Fruit fly (Drosophila melanogaster) whole organism, embryonic: Measurements from ENCODE around the gene Rpt4.

Experiments used
- Abd-B ChIP-seq: fragments of 200-800 bp; sonication (Bioruptor generic); optimal IDR thresholded peaks from 2 replicates; lab custom pipeline; 2018; ENCODE audit warnings: missing biosample characterization, mild to moderate bottlenecking, missing genetic modification characterization, moderate library complexity
- Ada2b ChIP-seq: fragments of 200-800 bp; sonication (Bioruptor generic); IDR thresholded peaks from 2 replicates; pipeline ENCODE4 v1.3.6; 2022; ENCODE audit warnings: missing biosample characterization, missing genetic modification characterization
- Aef1 ChIP-seq: fragments of 200-800 bp; sonication (Bioruptor generic); IDR thresholded peaks from 3 replicates; pipeline ENCODE4 v1.3.6; 2022; ENCODE audit warnings: missing biosample characterization, missing genetic modification characterization
- Antp ChIP-seq: fragments of 200-800 bp; sonication (Bioruptor generic); optimal IDR thresholded peaks from 3 replicates; lab custom pipeline; 2016; ENCODE audit warnings: missing biosample characterization, missing genetic modification characterization
- BEAF-32 ChIP-seq: fragments of 200-800 bp; sonication (Bioruptor generic); optimal IDR thresholded peaks from 3 replicates; lab custom pipeline; 2017; ENCODE audit warnings: missing biosample characterization, missing genetic modification characterization, mild to moderate bottlenecking, moderate library complexity, missing genetic modification reagents
- Bgb ChIP-seq: fragments of 200-800 bp; sonication (Bioruptor generic); IDR thresholded peaks from 2 replicates; pipeline ENCODE4 v1.3.6; 2022; ENCODE audit warnings: missing biosample characterization, missing genetic modification characterization; ENCODE audit not compliant: partially characterized antibody
- Bteb2 ChIP-seq: fragments of 200-800 bp; sonication (Bioruptor generic); optimal IDR thresholded peaks from 2 replicates; lab custom pipeline; 2016; ENCODE audit warnings: missing biosample characterization, missing genetic modification characterization
- CG10366 ChIP-seq: fragments of 200-800 bp; sonication (Bioruptor generic); IDR thresholded peaks from 2 replicates; pipeline ENCODE4 v1.3.6; 2022; ENCODE audit warnings: missing biosample characterization, missing genetic modification characterization
- CG11695 ChIP-seq: fragments of 200-800 bp; sonication (Bioruptor generic); IDR thresholded peaks from 3 replicates; pipeline ENCODE4 v1.3.6; 2022; ENCODE audit warnings: missing biosample characterization, missing genetic modification characterization
- CG15073 ChIP-seq: fragments of 200-800 bp; sonication (Bioruptor generic); optimal IDR thresholded peaks from 2 replicates; lab custom pipeline; 2016; ENCODE audit warnings: missing biosample characterization, missing genetic modification characterization
- CG16813 ChIP-seq: fragments of 200-800 bp; sonication (Bioruptor generic); IDR thresholded peaks from 3 replicates; pipeline ENCODE4 v1.3.6; 2022; ENCODE audit warnings: missing biosample characterization, missing genetic modification characterization; ENCODE audit not compliant: partially characterized antibody
- CG17359 ChIP-seq: fragments of 200-800 bp; sonication (Bioruptor generic); optimal IDR thresholded peaks from 3 replicates; lab custom pipeline; 2018; ENCODE audit warnings: missing biosample characterization, mild to moderate bottlenecking, missing genetic modification characterization, moderate library complexity
- CG2202 ChIP-seq: fragments of 200-800 bp; sonication (Bioruptor generic); optimal IDR thresholded peaks from 2 replicates; lab custom pipeline; 2018; ENCODE audit warnings: missing biosample characterization, mild to moderate bottlenecking, missing genetic modification characterization
- CG30431 ChIP-seq: fragments of 200-800 bp; sonication (Bioruptor generic); optimal IDR thresholded peaks from 2 replicates; lab custom pipeline; 2017; ENCODE audit warnings: missing biosample characterization, missing genetic modification characterization
- CG3281 ChIP-seq: fragments of 200-800 bp; sonication (Bioruptor generic); optimal IDR thresholded peaks from 3 replicates; lab custom pipeline; 2017; ENCODE audit warnings: missing biosample characterization, mild to moderate bottlenecking, missing genetic modification characterization
- CG4282 ChIP-seq: fragments of 200-800 bp; sonication (Bioruptor generic); optimal IDR thresholded peaks from 2 replicates; lab custom pipeline; 2016; ENCODE audit warnings: missing biosample characterization, missing genetic modification characterization
- CG4328 ChIP-seq: fragments of 200-800 bp; sonication (Bioruptor generic); optimal IDR thresholded peaks from 3 replicates; lab custom pipeline; 2017; ENCODE audit warnings: missing biosample characterization, missing genetic modification reagents, missing genetic modification characterization
- CG6254 ChIP-seq: fragments of 200-800 bp; sonication (Bioruptor generic); optimal IDR thresholded peaks from 3 replicates; lab custom pipeline; 2017; ENCODE audit warnings: mild to moderate bottlenecking, missing biosample characterization, missing genetic modification reagents, missing genetic modification characterization
- CG7839 ChIP-seq: fragments of 200-800 bp; sonication (Bioruptor generic); optimal IDR thresholded peaks from 3 replicates; lab custom pipeline; 2018; ENCODE audit warnings: missing biosample characterization, mild to moderate bottlenecking, missing genetic modification characterization, moderate library complexity
- CG7963 ChIP-seq: fragments of 200-800 bp; sonication (Bioruptor generic); IDR thresholded peaks from 3 replicates; pipeline ENCODE4 v1.3.6; 2022; ENCODE audit warnings: missing biosample characterization, missing genetic modification characterization; ENCODE audit not compliant: partially characterized antibody
- CG9727 ChIP-seq: fragments of 200-800 bp; sonication (Bioruptor generic); optimal IDR thresholded peaks from 3 replicates; lab custom pipeline; 2017; ENCODE audit warnings: missing biosample characterization, mild to moderate bottlenecking, missing genetic modification characterization
- CG9797 ChIP-seq: fragments of 200-800 bp; sonication (Bioruptor generic); optimal IDR thresholded peaks from 3 replicates; lab custom pipeline; 2018; ENCODE audit warnings: missing biosample characterization, mild to moderate bottlenecking, missing genetic modification characterization
- D19A ChIP-seq: fragments of 200-800 bp; optimal IDR thresholded peaks from 3 replicates; lab custom pipeline; 2019; ENCODE audit warnings: missing biosample characterization, mild to moderate bottlenecking, missing genetic modification characterization, moderate library complexity
- Doc3 ChIP-seq: fragments of 200-800 bp; sonication (Bioruptor generic); IDR thresholded peaks from 3 replicates; pipeline ENCODE4 v1.3.6; 2022; ENCODE audit warnings: missing biosample characterization, missing genetic modification characterization; ENCODE audit not compliant: partially characterized antibody
- Drgx ChIP-seq: fragments of 200-800 bp; sonication (Bioruptor generic); IDR thresholded peaks from 2 replicates; pipeline ENCODE4 v1.3.6; 2022; ENCODE audit warnings: missing biosample characterization, missing genetic modification characterization
- Fer3 ChIP-seq: fragments of 200-800 bp; sonication (Bioruptor generic); optimal IDR thresholded peaks from 2 replicates; lab custom pipeline; 2018; ENCODE audit warnings: missing biosample characterization, mild to moderate bottlenecking, missing genetic modification characterization, moderate library complexity
- HLH54F ChIP-seq: fragments of 200-800 bp; sonication (Bioruptor generic); optimal IDR thresholded peaks from 3 replicates; lab custom pipeline; 2016; ENCODE audit warnings: missing biosample characterization, missing genetic modification characterization
- PHDP ChIP-seq: fragments of 200-800 bp; sonication (Bioruptor generic); optimal IDR thresholded peaks from 3 replicates; lab custom pipeline; 2018; ENCODE audit warnings: missing biosample characterization, mild to moderate bottlenecking, missing genetic modification characterization, moderate library complexity
- Ptx1 ChIP-seq: fragments of 200-800 bp; sonication (Bioruptor generic); IDR thresholded peaks from 2 replicates; pipeline ENCODE4 v1.3.6; 2022; ENCODE audit warnings: missing biosample characterization, missing genetic modification characterization
- Spps ChIP-seq: fragments of 200-800 bp; sonication (Bioruptor generic); optimal IDR thresholded peaks from 2 replicates; lab custom pipeline; 2018; ENCODE audit warnings: missing biosample characterization, mild to moderate bottlenecking, missing genetic modification characterization
- Sry-δ ChIP-seq: fragments of 200-800 bp; sonication (Bioruptor generic); optimal IDR thresholded peaks from 2 replicates; lab custom pipeline; 2016; ENCODE audit warnings: missing biosample characterization, missing genetic modification characterization
- ac ChIP-seq: fragments of 200-800 bp; sonication (Bioruptor generic); optimal IDR thresholded peaks from 3 replicates; lab custom pipeline; 2017; ENCODE audit warnings: missing biosample characterization, mild to moderate bottlenecking, missing genetic modification characterization
- bigmax ChIP-seq: fragments of 200-800 bp; sonication (Bioruptor generic); optimal IDR thresholded peaks from 2 replicates; lab custom pipeline; 2018; ENCODE audit warnings: missing biosample characterization, mild to moderate bottlenecking, missing genetic modification characterization
- chif ChIP-seq, 2 experiments: fragments of 200-800 bp; sonication (Bioruptor generic); optimal IDR thresholded peaks; 3 replicates each; lab custom pipeline; 2016; ENCODE audit warnings: missing biosample characterization in 2 of 2, missing genetic modification characterization in 2 of 2
- crp ChIP-seq, 2 experiments: fragments of 200-800 bp; sonication (Bioruptor generic); optimal IDR thresholded peaks; 2 replicates in 1 of 2; 3 replicates in 1 of 2; lab custom pipeline; 2017; ENCODE audit warnings: missing biosample characterization in 2 of 2, missing genetic modification characterization in 2 of 2, mild to moderate bottlenecking in 1 of 2, moderate library complexity in 1 of 2
- dan ChIP-seq: fragments of 200-800 bp; sonication (Bioruptor generic); IDR thresholded peaks from 2 replicates; pipeline ENCODE4 v1.3.6; 2022; ENCODE audit warnings: missing biosample characterization, missing genetic modification characterization
- exex ChIP-seq: fragments of 200-800 bp; sonication (Bioruptor generic); optimal IDR thresholded peaks from 4 replicates; lab custom pipeline; 2018; ENCODE audit warnings: missing biosample characterization, mild to moderate bottlenecking, missing genetic modification characterization, moderate library complexity
- eyg ChIP-seq: fragments of 200-800 bp; sonication (Bioruptor generic); optimal IDR thresholded peaks from 3 replicates; lab custom pipeline; 2016; ENCODE audit warnings: missing biosample characterization, missing genetic modification characterization
- fru ChIP-seq: fragments of >200 bp; optimal IDR thresholded peaks from 2 replicates; lab custom pipeline; 2017
- grau ChIP-seq: fragments of 200-800 bp; optimal IDR thresholded peaks from 3 replicates; lab custom pipeline; 2019; ENCODE audit warnings: missing biosample characterization, mild to moderate bottlenecking, missing genetic modification characterization, moderate library complexity
- klu ChIP-seq: fragments of 200-800 bp; sonication (Bioruptor generic); IDR thresholded peaks from 2 replicates; pipeline ENCODE4 v1.3.6; 2022; ENCODE audit warnings: missing biosample characterization, missing genetic modification characterization
- lbe ChIP-seq: fragments of 200-800 bp; sonication (Bioruptor generic); optimal IDR thresholded peaks from 2 replicates; lab custom pipeline; 2016; ENCODE audit warnings: missing biosample characterization, mild to moderate bottlenecking, missing genetic modification characterization
- mam ChIP-seq: fragments of 200-800 bp; sonication (Bioruptor generic); optimal IDR thresholded peaks from 3 replicates; lab custom pipeline; 2016; ENCODE audit warnings: missing biosample characterization, missing genetic modification characterization
- phol ChIP-seq: fragments of 200-800 bp; sonication (Bioruptor generic); optimal IDR thresholded peaks from 3 replicates; lab custom pipeline; 2018; ENCODE audit warnings: missing biosample characterization, mild to moderate bottlenecking, missing genetic modification characterization, moderate library complexity
- repo ChIP-seq: fragments of 200-800 bp; sonication (Bioruptor generic); optimal IDR thresholded peaks from 2 replicates; lab custom pipeline; 2016; ENCODE audit warnings: missing biosample characterization, missing genetic modification characterization
- run ChIP-seq: fragments of 200-800 bp; sonication (Bioruptor generic); optimal IDR thresholded peaks from 3 replicates; lab custom pipeline; 2018; ENCODE audit warnings: missing biosample characterization, mild to moderate bottlenecking, missing genetic modification characterization
- sd ChIP-seq: fragments of 200-800 bp; sonication (Bioruptor generic); optimal IDR thresholded peaks from 3 replicates; lab custom pipeline; 2018; ENCODE audit warnings: missing biosample characterization, mild to moderate bottlenecking, missing genetic modification characterization, moderate library complexity
- tin ChIP-seq: fragments of 200-800 bp; sonication (Bioruptor generic); optimal IDR thresholded peaks from 3 replicates; lab custom pipeline; 2016; ENCODE audit warnings: missing biosample characterization, missing genetic modification characterization
- trh ChIP-seq: fragments of 200-800 bp; sonication (Bioruptor generic); optimal IDR thresholded peaks from 2 replicates; lab custom pipeline; 2016; ENCODE audit warnings: missing biosample characterization, missing genetic modification characterization
- vvl ChIP-seq: fragments of 200-800 bp; sonication (Bioruptor generic); IDR thresholded peaks from 2 replicates; pipeline ENCODE4 v1.3.6; 2022; ENCODE audit warnings: missing biosample characterization, missing genetic modification characterization
- wek ChIP-seq: fragments of 200-800 bp; sonication (Bioruptor generic); optimal IDR thresholded peaks from 3 replicates; lab custom pipeline; 2018; ENCODE audit warnings: missing biosample characterization, mild to moderate bottlenecking, missing genetic modification characterization, moderate library complexity

Gene Rpt4

DNA sequence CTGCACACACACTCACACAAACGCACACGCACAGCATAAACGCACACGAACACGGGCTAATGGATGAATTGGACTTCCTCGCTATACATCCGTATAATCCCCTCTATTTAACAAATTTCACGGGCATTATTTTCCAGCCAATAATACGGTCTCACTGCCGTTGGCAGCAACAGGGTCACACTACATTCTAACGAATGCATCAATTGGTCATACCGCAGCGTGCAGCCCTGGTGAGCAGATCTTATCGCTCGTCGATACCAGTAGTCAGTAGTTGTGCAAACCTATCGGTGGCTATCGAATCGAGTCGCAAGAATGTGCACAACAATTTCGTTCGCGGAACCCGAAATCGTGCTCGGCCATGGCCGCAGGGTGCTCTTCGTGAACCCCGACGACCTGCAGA lies 3.2 kb downstream of the Rpt4 start, which contains the start of the genes Top3beta and wuho (continued):
- TF ChIP-seq bigmax: peak; percentile 44
- TF ChIP-seq CG15073: no peak
- TF ChIP-seq CG2202 (tag; lab: Kevin White, UChicago): no peak
- TF ChIP-seq vvl: peak; percentile 72
- peak; percentile 93 for TF ChIP-seq sd (tag; lab: Kevin White, UChicago)
- TF ChIP-seq phol (tag; lab: Kevin White, UChicago): peak; percentile 56
- TF ChIP-seq chif (GFP tag; optimal IDR thresholded peaks at IDR 0.05; lab: Kevin White, UChicago): no peak
- peak; percentile 99 for TF ChIP-seq CG9797
- peak; percentile 30 for TF ChIP-seq Bteb2 (GFP tag; lab: Kevin White, UChicago)
- TF ChIP-seq CG6254 (GFP tag; lab: Kevin White, UChicago): no peak
- no peak for TF ChIP-seq exex
- no peak for TF ChIP-seq trh (GFP tag; lab: Kevin White, UChicago)
- TF ChIP-seq crp (GFP tag; optimal IDR thresholded peaks at IDR 0.05; lab: Kevin White, UChicago): peak in 1 of 2 experiments; percentile 44
- TF ChIP-seq mam (GFP tag; lab: Kevin White, UChicago): peak; percentile 58
- no peak for TF ChIP-seq CG9727
- no peak for TF ChIP-seq CG7839 (tag; lab: Kevin White, UChicago)
- TF ChIP-seq grau (tag; lab: Kevin White, UChicago): peak; percentile 40
- peak; percentile 13 for TF ChIP-seq eyg (GFP tag; lab: Kevin White, UChicago)
- TF ChIP-seq CG30431 (GFP tag; lab: Kevin White, UChicago): no peak
- TF ChIP-seq wek: peak; percentile 81
- TF ChIP-seq D19A (tag; lab: Kevin White, UChicago): no peak
- TF ChIP-seq BEAF-32 (GFP tag; lab: Kevin White, UChicago): peak; percentile 66
- TF ChIP-seq CG4282 (GFP tag; lab: Kevin White, UChicago): no peak
- peak; percentile 83 for TF ChIP-seq Bgb (GFP tag; lab: Robert Waterston, UW)
- TF ChIP-seq CG7963: no peak
- no peak for TF ChIP-seq fru (lab: Kevin White, UChicago)
- no peak for TF ChIP-seq CG11695 (GFP tag; lab: Robert Waterston, UW)
- TF ChIP-seq Spps: peak; percentile 6
- TF ChIP-seq Fer3 (tag; lab: Kevin White, UChicago): peak; percentile 15
- TF ChIP-seq lbe (GFP tag; lab: Kevin White, UChicago): peak; percentile 30
- no peak for TF ChIP-seq dan
- TF ChIP-seq CG10366: no peak
- TF ChIP-seq Ada2b (GFP tag; lab: Robert Waterston, UW): no peak
- no peak for TF ChIP-seq Drgx
- no peak for TF ChIP-seq Aef1 (GFP tag; lab: Robert Waterston, UW)
- peak; percentile 34; the same call in 1 of the 2 replicates for TF ChIP-seq Ptx1 (GFP tag; lab: Robert Waterston, UW)
- TF ChIP-seq Antp (GFP tag; lab: Kevin White, UChicago): no peak
- peak; percentile 35 for TF ChIP-seq run (tag; lab: Kevin White, UChicago)
- peak; percentile 32 for TF ChIP-seq PHDP
- TF ChIP-seq Doc3: peak; percentile 49; the same call in 1 of the 3 replicates
- no peak for TF ChIP-seq CG4328 (GFP tag; lab: Kevin White, UChicago)
- TF ChIP-seq repo (GFP tag; lab: Kevin White, UChicago): peak; percentile 7
- TF ChIP-seq Abd-B (GFP tag; lab: Kevin White, UChicago): peak; percentile 25
- TF ChIP-seq ac (GFP tag; lab: Kevin White, UChicago): no peak
- TF ChIP-seq CG17359 (tag; lab: Kevin White, UChicago): no peak
- TF ChIP-seq HLH54F (GFP tag; lab: Kevin White, UChicago): peak; percentile 39
- peak; percentile 83 for TF ChIP-seq Sry-δ (GFP tag; lab: Kevin White, UChicago)
- TF ChIP-seq klu (GFP tag; lab: Robert Waterston, UW): no peak
- TF ChIP-seq tin: peak; percentile 28
- peak; percentile 62; the same call in 2 of the 3 replicates for TF ChIP-seq CG16813
- peak; percentile 45 for TF ChIP-seq CG3281
